Worm (Caenorhabditis elegans) whole organism, mixed stage, embryonic: ENCODE measurements around the gene dars-2.
A peak's percentile ranks its signal among the peaks of the same experiment; 100 is the strongest.

Source experiments
- M03D4.4 ChIP-seq: sonication (generic microtip); optimal IDR thresholded peaks from 2 replicates; lab custom pipeline; 2017; ENCODE audit warnings: mild to moderate bottlenecking, missing genetic modification characterization, missing compliant biosample characterization
- bed-3 ChIP-seq: fragments of 200-800 bp; sonication (Bioruptor generic); optimal IDR thresholded peaks from 3 replicates; lab custom pipeline; 2018; ENCODE audit warnings: mild to moderate bottlenecking, missing genetic modification characterization, moderate library complexity, missing compliant biosample characterization
- blmp-1 ChIP-seq: fragments of 150-350 bp; optimal IDR thresholded peaks from 2 replicates; lab custom pipeline; 2014; ENCODE audit warnings: missing biosample characterization, missing genetic modification characterization
- ceh-43 ChIP-seq: fragments of 200-800 bp; sonication (Bioruptor generic); optimal IDR thresholded peaks from 2 replicates; lab custom pipeline; 2018; ENCODE audit warnings: mild to moderate bottlenecking, missing genetic modification characterization, moderate library complexity, missing compliant biosample characterization
- ceh-83 ChIP-seq: fragments of 200-800 bp; sonication (Bioruptor generic); optimal IDR thresholded peaks from 2 replicates; lab custom pipeline; 2018; ENCODE audit warnings: mild to moderate bottlenecking, missing genetic modification characterization, missing compliant biosample characterization
- ces-1 ChIP-seq: fragments of 150-350 bp; optimal IDR thresholded peaks from 2 replicates; lab custom pipeline; 2014; ENCODE audit warnings: missing biosample characterization, missing genetic modification reagents, missing genetic modification characterization
- drap-1 ChIP-seq: fragments of 200-800 bp; sonication (Bioruptor generic); optimal IDR thresholded peaks from 3 replicates; lab custom pipeline; 2018; ENCODE audit warnings: mild to moderate bottlenecking, missing genetic modification characterization, missing compliant biosample characterization
- elt-1 ChIP-seq: sonication (generic microtip); optimal IDR thresholded peaks from 2 replicates; lab custom pipeline; 2017; ENCODE audit warnings: missing genetic modification characterization, mild to moderate bottlenecking, missing compliant biosample characterization, antibody characterized with exemption, moderate library complexity, borderline replicate concordance; ENCODE audit not compliant: insufficient read depth
- flh-1 ChIP-seq: fragments of 200-800 bp; sonication (Bioruptor generic); optimal IDR thresholded peaks from 2 replicates; lab custom pipeline; 2018; ENCODE audit warnings: mild to moderate bottlenecking, missing genetic modification characterization, moderate library complexity, missing compliant biosample characterization
- ham-2 ChIP-seq: fragments of 200-800 bp; sonication (Bioruptor generic); optimal IDR thresholded peaks from 2 replicates; lab custom pipeline; 2018; ENCODE audit warnings: mild to moderate bottlenecking, missing genetic modification characterization, missing compliant biosample characterization
- hlh-1 ChIP-seq: fragments of 150-350 bp; optimal IDR thresholded peaks from 2 replicates; lab custom pipeline; 2014; ENCODE audit warnings: missing biosample characterization, missing genetic modification reagents, missing genetic modification characterization
- lin-13 ChIP-seq: fragments of 150-350 bp; optimal IDR thresholded peaks from 2 replicates; lab custom pipeline; 2014; ENCODE audit warnings: missing biosample characterization, missing genetic modification characterization
- lsy-2 ChIP-seq: fragments of 150-350 bp; optimal IDR thresholded peaks from 2 replicates; lab custom pipeline; 2014; ENCODE audit warnings: missing biosample characterization, missing genetic modification characterization
- mab-5 ChIP-seq: fragments of 150-350 bp; optimal IDR thresholded peaks from 2 replicates; lab custom pipeline; 2014; ENCODE audit warnings: missing biosample characterization, missing genetic modification characterization
- mep-1 ChIP-seq: fragments of 150-350 bp; optimal IDR thresholded peaks from 2 replicates; lab custom pipeline; 2017; ENCODE audit warnings: missing biosample characterization, missing genetic modification reagents, missing genetic modification characterization, inconsistent platforms
- mls-2 ChIP-seq: sonication (generic microtip); optimal IDR thresholded peaks from 2 replicates; lab custom pipeline; 2016; ENCODE audit warnings: mild to moderate bottlenecking, missing genetic modification characterization, moderate library complexity, missing compliant biosample characterization
- nhr-12 ChIP-seq: fragments of 150-350 bp; optimal IDR thresholded peaks from 2 replicates; lab custom pipeline; 2014; ENCODE audit warnings: missing biosample characterization, missing genetic modification characterization
- nhr-2 ChIP-seq: fragments of 150-350 bp; optimal IDR thresholded peaks from 2 replicates; lab custom pipeline; 2014; ENCODE audit warnings: missing biosample characterization, missing genetic modification characterization
- nhr-237 ChIP-seq: fragments of 150-350 bp; optimal IDR thresholded peaks from 2 replicates; lab custom pipeline; 2014; ENCODE audit warnings: missing biosample characterization, missing genetic modification characterization
- sptf-1 ChIP-seq: sonication (generic microtip); optimal IDR thresholded peaks from 2 replicates; lab custom pipeline; 2017; ENCODE audit warnings: mild to moderate bottlenecking, missing genetic modification characterization, moderate library complexity, missing compliant biosample characterization
- unc-120 ChIP-seq: sonication (generic microtip); optimal IDR thresholded peaks from 2 replicates; lab custom pipeline; 2017; ENCODE audit warnings: missing genetic modification characterization, missing compliant biosample characterization; ENCODE audit not compliant: poor library complexity, severe bottlenecking
- unc-39 ChIP-seq: fragments of 150-350 bp; optimal IDR thresholded peaks from 2 replicates; lab custom pipeline; 2014; ENCODE audit warnings: missing biosample characterization, missing genetic modification characterization
- unc-62 ChIP-seq: fragments of 150-350 bp; optimal IDR thresholded peaks from 2 replicates; lab custom pipeline; 2014; ENCODE audit warnings: missing biosample characterization, missing genetic modification reagents, missing genetic modification characterization
- zip-8 ChIP-seq: fragments of 150-350 bp; optimal IDR thresholded peaks from 2 replicates; lab custom pipeline; 2014; ENCODE audit warnings: missing biosample characterization, missing genetic modification characterization

dars-2 gene

ce11 chrV:12071483-12071882 is 22.9 kb downstream of the dars-2 start:
- TF ChIP-seq drap-1 (no peak), bed-3 (no peak), ceh-43 (no peak)

- TF ChIP-seq zip-8 (tag; lab: Kevin White, UChicago) (no peak), lin-13 (tag; lab: Kevin White, UChicago) (no peak), mab-5 (no peak), unc-39 (tag; lab: Kevin White, UChicago) (no peak), flh-1 (no peak)
Observed at ce11 chrV:12074886-12075285, 26.3 kb downstream of the dars-2 start, which contains the start of gene R07B7.6. TSS of gene R07B7.6 (minus strand) at chrV:12074986.

- TF ChIP-seq ham-2 (no peak), unc-39 (tag; lab: Kevin White, UChicago) (no peak)
Observed at ce11 chrV:12075983-12076382, 27.4 kb downstream of the dars-2 start.

- TF ChIP-seq unc-39 (tag; lab: Kevin White, UChicago) (no peak), ceh-83 (GFP tag; lab: Kevin White, UChicago) (no peak)
Observed at ce11 chrV:12080274-12080673, 31.7 kb downstream of the dars-2 start, which contains the start of gene R07B7.9. TSS of gene R07B7.9 (minus strand) at chrV:12080374.

- no peak for TF ChIP-seq mep-1 (tag; lab: Kevin White, UChicago)
- TF ChIP-seq unc-39 (tag; lab: Kevin White, UChicago) = no peak
- TF ChIP-seq lin-13 (tag; lab: Kevin White, UChicago) = no peak
- no peak for TF ChIP-seq flh-1
- TF ChIP-seq mls-2 = no peak
Observed at ce11 chrV:12082932-12083331, 34.4 kb downstream of the dars-2 start, which contains the start of gene R07B7.10. TSS of gene R07B7.10 (plus strand) at chrV:12083216.

ce11 chrV:12084216-12084615 is 35.7 kb downstream of the dars-2 start, which contains the start of gene R07B7.8:
TSS of gene R07B7.8 (minus strand) at chrV:12084316.
- TF ChIP-seq nhr-12 (tag; lab: Kevin White, UChicago) = no peak
- TF ChIP-seq unc-120 (tag; lab: Kevin White, UChicago) = no peak
- no peak for TF ChIP-seq ces-1 (GFP tag; lab: Kevin White, UChicago)

- TF ChIP-seq hlh-1 (tag; lab: Kevin White, UChicago) = peak; percentile 67
- no peak for TF ChIP-seq lsy-2 (tag; lab: Kevin White, UChicago)
Observed at ce11 chrV:12085867-12086634, 37.5 kb downstream of the dars-2 start.

DNA sequence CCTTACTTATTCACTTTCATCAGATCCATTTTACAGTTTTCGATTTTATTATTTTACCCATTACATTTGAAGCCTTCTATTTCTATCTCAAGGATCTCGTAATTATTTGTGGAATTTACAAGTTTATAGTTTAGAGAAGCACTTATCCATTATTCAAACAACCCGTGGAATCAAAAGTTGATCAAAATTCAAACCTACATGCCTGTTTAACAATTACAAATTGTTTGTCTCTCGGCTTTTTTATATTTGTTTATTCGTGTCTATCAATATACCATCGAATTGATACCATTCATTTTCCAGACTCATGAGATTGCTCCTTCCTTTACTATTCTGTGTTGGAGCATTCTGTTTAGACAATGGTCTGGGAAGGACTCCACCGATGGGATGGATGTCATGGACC is 38.4 kb downstream of the dars-2 start, which contains the start of gene gana-1:
gana-1 (plus strand) TSS at position 301 of the 400 bp plus-strand sequence.
- no peak for TF ChIP-seq unc-62 (GFP tag; lab: Kevin White, UChicago)
- no peak for TF ChIP-seq drap-1
- TF ChIP-seq flh-1 = no peak

- TF ChIP-seq mab-5 (no peak), elt-1 (tag; lab: Kevin White, UChicago) (no peak), zip-8 (tag; lab: Kevin White, UChicago) (no peak), unc-62 (GFP tag; lab: Kevin White, UChicago) (no peak), nhr-237 (no peak), hlh-1 (tag; lab: Kevin White, UChicago) (no peak), nhr-2 (tag; lab: Kevin White, UChicago) (no peak), mep-1 (tag; lab: Kevin White, UChicago) (no peak), sptf-1 (tag; lab: Kevin White, UChicago) (no peak), blmp-1 (no peak), M03D4.4 (no peak), mls-2 (no peak), flh-1 (no peak), ceh-43 (no peak)
Observed at ce11 chrV:12088773-12089172, 40.2 kb downstream of the dars-2 start, which contains the start of gene R07B7.12. TSS of gene R07B7.12 (plus strand) at chrV:12089073.
